Fruit fly (Drosophila melanogaster): Measurements from ENCODE around the gene rdgA.
A peak's percentile ranks its signal among the peaks of the same experiment; 100 is the strongest.

The rdgA gene

DNA sequence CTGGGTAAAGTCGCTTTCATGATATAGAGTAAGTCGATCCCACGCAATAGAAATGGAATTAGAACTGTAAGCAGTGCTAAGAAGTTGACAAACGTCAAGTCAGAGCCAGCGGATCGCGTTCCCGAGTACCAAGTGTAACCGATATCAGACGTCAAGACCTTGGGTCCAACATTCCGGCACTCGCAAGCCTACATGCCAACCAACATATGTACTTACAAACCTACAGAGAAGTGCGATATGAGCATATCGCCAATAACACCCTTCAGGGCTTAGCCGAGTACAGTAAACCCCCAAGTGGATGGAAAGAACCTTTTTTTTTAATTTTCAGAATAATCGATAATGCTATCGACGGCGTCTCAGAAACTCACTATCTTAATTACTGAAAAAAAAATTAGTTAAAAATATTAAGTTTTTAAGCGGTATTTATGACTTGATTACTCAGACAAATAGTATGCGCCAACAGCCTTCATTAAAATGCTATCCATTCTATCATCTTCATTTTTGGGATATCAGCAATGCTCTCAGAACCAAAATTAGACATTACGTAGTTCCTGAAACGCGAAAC, 14.3 kb upstream of the rdgA start (continued):
- TF ChIP-seq Sry-δ (GFP tag; optimal IDR thresholded peaks at IDR 0.05) (peak; percentile 6), CG4820 (GFP tag; optimal IDR thresholded peaks at IDR 0.05) (peak; percentile 10), CG9817 (tag; optimal IDR thresholded peaks at IDR 0.05) (peak; percentile 49), tap (tag; optimal IDR thresholded peaks at IDR 0.05) (peak; percentile 20), CG16813 (GFP tag; IDR thresholded peaks at IDR 0.05; ENCODE audit: partially characterized antibody) (no peak), ftz-f1 (GFP tag; optimal IDR thresholded peaks at IDR 0.05) (peak; percentile 10), Trl (optimal IDR thresholded peaks at IDR 0.05) (no peak), Trl (GFP tag; optimal IDR thresholded peaks at IDR 0.05) (peak; percentile 37), CkIIα-i1 (GFP tag; IDR thresholded peaks at IDR 0.05) (no peak), Blimp-1 (GFP tag; optimal IDR thresholded peaks at IDR 0.05) (no peak), CG3847 (GFP tag; IDR thresholded peaks at IDR 0.05) (peak; percentile 47), CHES-1-like (GFP tag; optimal IDR thresholded peaks at IDR 0.05) (peak; percentile 17), ems (GFP tag; optimal IDR thresholded peaks at IDR 0.05) (peak; percentile 43), Xrp1 (GFP tag; IDR thresholded peaks at IDR 0.05) (peak; percentile 26; the same call in 1 of the 2 replicates), bbx (GFP tag; IDR thresholded peaks at IDR 0.05; ENCODE audit: partially characterized antibody) (no peak), CG3838 (GFP tag; optimal IDR thresholded peaks at IDR 0.05) (peak; percentile 1), croc (GFP tag; conservative IDR thresholded peaks at IDR 0.05) (no peak), maf-S (GFP tag; optimal IDR thresholded peaks at IDR 0.05) (peak; percentile 38), CG13287 (GFP tag; IDR thresholded peaks at IDR 0.05; ENCODE audit: partially characterized antibody) (no peak), pfk (GFP tag; optimal IDR thresholded peaks at IDR 0.05) (no peak), slou (GFP tag; optimal IDR thresholded peaks at IDR 0.05) (peak; percentile 11), kah (GFP tag; optimal IDR thresholded peaks at IDR 0.05) (no peak), CG6272 (GFP tag; IDR thresholded peaks at IDR 0.05) (0 out of 2 replicates have a peak, but pooled peaks have one; percentile 16), emc (GFP tag; optimal IDR thresholded peaks at IDR 0.05) (no peak), klu (GFP tag; IDR thresholded peaks at IDR 0.05) (no peak), z (GFP tag; IDR thresholded peaks at IDR 0.05) (no peak), CG32767 (GFP tag; IDR thresholded peaks at IDR 0.05) (0 out of 2 replicates have a peak, but pooled peaks have one; percentile 35), CG43689 (GFP tag; IDR thresholded peaks at IDR 0.05) (no peak), chm (GFP tag; IDR thresholded peaks at IDR 0.05) (no peak), CG18011 (GFP tag; optimal IDR thresholded peaks at IDR 0.05) (no peak), Dek (tag; optimal IDR thresholded peaks at IDR 0.05) (peak; percentile 63), az2 (GFP tag; optimal IDR thresholded peaks at IDR 0.05) (peak; percentile 12), lola (GFP tag; optimal IDR thresholded peaks at IDR 0.05) (no peak), wdn (GFP tag; IDR thresholded peaks at IDR 0.05) (peak; percentile 52; the same call in 1 of the 2 replicates), CG7372 (GFP tag; IDR thresholded peaks at IDR 0.05) (peak; percentile 33; the same call in 1 of the 2 replicates), CG9797 (GFP tag; optimal IDR thresholded peaks at IDR 0.05) (no peak), hkb (optimal IDR thresholded peaks at IDR 0.05) (no peak), hkb (GFP tag; IDR thresholded peaks at IDR 0.05) (peak; percentile 47; the same call in 1 of the 2 replicates), CG30020 (tag; optimal IDR thresholded peaks at IDR 0.05) (no peak), CG14710 (tag; optimal IDR thresholded peaks at IDR 0.05) (no peak), CG10267 (tag; optimal IDR thresholded peaks at IDR 0.05) (no peak), Hr3 (GFP tag; optimal IDR thresholded peaks at IDR 0.05) (peak; percentile 33), Aef1 (GFP tag; IDR thresholded peaks at IDR 0.05) (peak; percentile 60), gce (GFP tag; IDR thresholded peaks at IDR 0.05) (no peak), CG7928 (GFP tag; optimal IDR thresholded peaks at IDR 0.05) (no peak), CG13424 (tag; optimal IDR thresholded peaks at IDR 0.05) (peak; percentile 51), exex (tag; optimal IDR thresholded peaks at IDR 0.05) (peak; percentile 78), cad (GFP tag; optimal IDR thresholded peaks at IDR 0.05) (no peak), Hr39 (optimal IDR thresholded peaks at IDR 0.05) (no peak), CG7357 (GFP tag; IDR thresholded peaks at IDR 0.05) (peak; percentile 54; the same call in 1 of the 3 replicates), ewg (GFP tag; optimal IDR thresholded peaks at IDR 0.05) (no peak)

Data from whole organism, embryonic.